Worm (Caenorhabditis elegans) whole organism, L4 larva: ENCODE results near the gene lips-7.

Source experiments
- D1046.2 ChIP-seq: fragments of 200-800 bp; sonication (Bioruptor generic); IDR thresholded peaks from 2 replicates; pipeline ENCODE4 v1.3.6; 2022; ENCODE audit warnings: missing genetic modification characterization, missing compliant biosample characterization
- F49E8.2 ChIP-seq: sonication (generic microtip); optimal IDR thresholded peaks from 2 replicates; lab custom pipeline; 2016; ENCODE audit warnings: missing compliant biosample characterization, mild to moderate bottlenecking, missing genetic modification characterization, borderline replicate concordance
- R02D3.7 ChIP-seq: fragments of 150-350 bp; sonication (generic microtip); optimal IDR thresholded peaks from 3 replicates; lab custom pipeline; 2014; ENCODE audit warnings: missing biosample characterization, missing genetic modification characterization
- T20F7.1 ChIP-seq: fragments of 200-800 bp; sonication (Bioruptor generic); optimal IDR thresholded peaks from 2 replicates; lab custom pipeline; 2018; ENCODE audit warnings: mild to moderate bottlenecking, missing genetic modification characterization, missing compliant biosample characterization
- T26A8.4 ChIP-seq: fragments of 200-800 bp; sonication (Bioruptor generic); IDR thresholded peaks from 2 replicates; pipeline ENCODE4 v1.3.6; 2022; ENCODE audit warnings: missing genetic modification characterization, missing compliant biosample characterization
- Y5F2A.4 ChIP-seq: fragments of 200-800 bp; sonication (Bioruptor generic); optimal IDR thresholded peaks from 2 replicates; lab custom pipeline; 2018; ENCODE audit warnings: mild to moderate bottlenecking, missing genetic modification characterization, missing compliant biosample characterization
- ZK337.2 ChIP-seq: fragments of 200-800 bp; sonication (Bioruptor generic); IDR thresholded peaks from 2 replicates; pipeline ENCODE4 v1.3.6; 2022; ENCODE audit warnings: missing genetic modification reagents, missing genetic modification characterization, missing compliant biosample characterization
- aly-2 ChIP-seq: sonication (generic microtip); optimal IDR thresholded peaks from 2 replicates; lab custom pipeline; 2018; ENCODE audit warnings: missing biosample characterization, missing genetic modification characterization
- ceh-28 ChIP-seq: fragments of 150-350 bp; optimal IDR thresholded peaks from 2 replicates; lab custom pipeline; 2014; ENCODE audit warnings: missing biosample characterization, missing genetic modification reagents, missing genetic modification characterization
- ceh-32 ChIP-seq: sonication (generic microtip); optimal IDR thresholded peaks from 2 replicates; lab custom pipeline; 2016; ENCODE audit warnings: mild to moderate bottlenecking, missing genetic modification characterization, missing compliant biosample characterization; ENCODE audit not compliant: poor library complexity
- daf-16 ChIP-seq, 3 experiments: sonication (generic microtip); optimal IDR thresholded peaks; 2 replicates each; lab custom pipeline; 2016 to 2017; ENCODE audit warnings: missing genetic modification characterization in 3 of 3, missing genetic modification reagents in 3 of 3, mild to moderate bottlenecking in 2 of 3, missing compliant biosample characterization in 2 of 3, missing biosample characterization in 1 of 3, moderate library complexity in 1 of 3
- dmd-9 ChIP-seq: fragments of 200-800 bp; sonication (Bioruptor generic); IDR thresholded peaks from 2 replicates; pipeline ENCODE4 v1.3.6; 2022; ENCODE audit warnings: missing genetic modification reagents, missing genetic modification characterization, missing compliant biosample characterization
- dve-1 ChIP-seq: sonication (generic microtip); optimal IDR thresholded peaks from 2 replicates; lab custom pipeline; 2017; ENCODE audit warnings: antibody characterized with exemption, mild to moderate bottlenecking, missing genetic modification characterization, missing compliant biosample characterization; ENCODE audit not compliant: insufficient read depth
- fos-1 ChIP-seq: fragments of 150-350 bp; optimal IDR thresholded peaks from 2 replicates; lab custom pipeline; 2014; ENCODE audit warnings: missing biosample characterization, missing genetic modification characterization
- hif-1 ChIP-seq, 2 experiments: sonication (generic microtip); optimal IDR thresholded peaks; 2 replicates each; lab custom pipeline; 2016 to 2017; ENCODE audit warnings: missing compliant biosample characterization in 2 of 2, missing genetic modification characterization in 2 of 2, missing genetic modification reagents in 2 of 2, missing genotype in 2 of 2, mild to moderate bottlenecking in 1 of 2
- hlh-30 ChIP-seq: sonication (generic microtip); optimal IDR thresholded peaks from 2 replicates; lab custom pipeline; 2017; ENCODE audit warnings: antibody characterized with exemption, mild to moderate bottlenecking, missing genetic modification characterization, missing compliant biosample characterization; ENCODE audit not compliant: insufficient read depth
- lin-38 ChIP-seq: fragments of 200-800 bp; sonication (Bioruptor generic); IDR thresholded peaks from 2 replicates; pipeline ENCODE4 v1.3.6; 2022; ENCODE audit warnings: missing genetic modification reagents, missing genetic modification characterization, missing compliant biosample characterization
- lsy-2 ChIP-seq, 2 experiments: fragments of 150-350 bp in 1 of 2; sonication (generic microtip) in 1 of 2; optimal IDR thresholded peaks; 2 replicates each; lab custom pipeline; 2014 to 2017; ENCODE audit warnings: missing biosample characterization in 2 of 2, missing genetic modification characterization in 2 of 2
- mdt-29 ChIP-seq: fragments of 200-800 bp; sonication (Bioruptor generic); IDR thresholded peaks from 2 replicates; pipeline ENCODE4 v1.3.6; 2022; ENCODE audit warnings: missing genetic modification reagents, missing genetic modification characterization, missing compliant biosample characterization
- nhr-102 ChIP-seq: sonication (generic microtip); optimal IDR thresholded peaks from 2 replicates; lab custom pipeline; 2016; ENCODE audit warnings: mild to moderate bottlenecking, missing genetic modification characterization, moderate library complexity, missing compliant biosample characterization
- nhr-237 ChIP-seq: sonication (generic microtip); optimal IDR thresholded peaks from 2 replicates; lab custom pipeline; 2017; ENCODE audit warnings: missing biosample characterization, missing genetic modification characterization
- nhr-25 ChIP-seq: sonication (generic microtip); optimal IDR thresholded peaks from 2 replicates; lab custom pipeline; 2017; ENCODE audit warnings: missing genetic modification characterization, mild to moderate bottlenecking, missing compliant biosample characterization, antibody characterized with exemption, moderate library complexity, borderline replicate concordance; ENCODE audit not compliant: insufficient read depth
- nhr-77 ChIP-seq: fragments of 150-350 bp; optimal IDR thresholded peaks from 2 replicates; lab custom pipeline; 2014; ENCODE audit warnings: missing biosample characterization, missing genetic modification characterization
- php-3 ChIP-seq: fragments of 200-800 bp; sonication (Bioruptor generic); IDR thresholded peaks from 2 replicates; pipeline ENCODE4 v1.3.6; 2022; ENCODE audit warnings: missing genetic modification reagents, missing genetic modification characterization, missing compliant biosample characterization
- pqm-1 ChIP-seq: sonication (generic microtip); optimal IDR thresholded peaks from 2 replicates; lab custom pipeline; 2017; ENCODE audit warnings: missing biosample characterization, missing genetic modification characterization
- sdz-12 ChIP-seq: fragments of 200-800 bp; sonication (Bioruptor generic); optimal IDR thresholded peaks from 2 replicates; lab custom pipeline; 2018; ENCODE audit warnings: mild to moderate bottlenecking, missing genetic modification characterization, missing compliant biosample characterization
- skn-1 ChIP-seq: fragments of 150-350 bp; optimal IDR thresholded peaks from 2 replicates; lab custom pipeline; 2014; ENCODE audit warnings: missing biosample characterization, missing genetic modification characterization
- spr-3 ChIP-seq: fragments of 200-800 bp; sonication (Bioruptor generic); optimal IDR thresholded peaks from 2 replicates; lab custom pipeline; 2018; ENCODE audit warnings: mild to moderate bottlenecking, missing genetic modification characterization, missing compliant biosample characterization
- unc-62 ChIP-seq, 3 experiments: fragments of 150-350 bp in 1 of 3; sonication (generic microtip); optimal IDR thresholded peaks in 2 of 3; peaks in 1 of 3; 1 replicate in 1 of 3; 2 replicates in 2 of 3; lab custom pipeline; 2014 to 2017; ENCODE audit warnings: missing biosample characterization in 3 of 3, missing genetic modification characterization in 3 of 3, missing genetic modification reagents in 3 of 3, missing genotype in 1 of 3
- zag-1 ChIP-seq: fragments of 150-350 bp; optimal IDR thresholded peaks from 2 replicates; lab custom pipeline; 2014; ENCODE audit warnings: missing biosample characterization, missing genetic modification characterization
- zfp-2 ChIP-seq: sonication (generic microtip); optimal IDR thresholded peaks from 2 replicates; lab custom pipeline; 2016; ENCODE audit warnings: mild to moderate bottlenecking, missing genetic modification characterization, missing compliant biosample characterization
- zip-11 ChIP-seq: fragments of 200-800 bp; sonication (Bioruptor generic); IDR thresholded peaks from 2 replicates; pipeline ENCODE4 v1.3.6; 2022; ENCODE audit warnings: missing genetic modification characterization, missing compliant biosample characterization

lips-7 gene

DNA sequence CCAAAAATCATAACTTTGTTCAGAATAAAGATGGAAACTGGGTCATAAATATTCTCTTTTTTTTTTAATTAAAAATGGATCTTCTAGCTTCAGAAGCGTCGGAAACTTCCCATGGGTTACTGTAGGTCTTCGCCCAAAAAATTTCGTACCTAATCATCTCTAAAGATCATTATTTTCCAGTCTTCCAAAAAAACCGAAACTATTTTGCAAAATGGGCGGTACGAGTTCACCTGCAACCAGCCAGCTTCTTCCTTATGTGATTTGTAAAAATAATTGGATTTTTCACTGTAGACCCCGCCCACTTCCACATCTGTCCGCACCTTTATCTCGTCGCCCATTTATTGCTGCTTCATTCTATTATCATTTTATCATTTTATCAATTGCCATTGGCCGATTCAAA, 5.2 kb upstream of the lips-7 start, which contains the start of gene mlt-10:
TSS of gene mlt-10 (plus strand) at position 301 of the 400 bp plus-strand sequence.
- TF ChIP-seq Y5F2A.4 (GFP tag; lab: Kevin White, UChicago) (no peak), F49E8.2 (tag; lab: Kevin White, UChicago) (no peak), lin-38 (GFP tag; lab: Robert Waterston, UW) (no peak), R02D3.7 (no peak), nhr-102 (tag; lab: Kevin White, UChicago) (no peak), pqm-1 (no peak), dve-1 (tag; lab: Kevin White, UChicago) (no peak), nhr-25 (tag; lab: Kevin White, UChicago) (no peak), sdz-12 (GFP tag; lab: Kevin White, UChicago) (no peak), aly-2 (tag; lab: Kevin White, UChicago) (no peak), nhr-77 (tag; lab: Kevin White, UChicago) (no peak), nhr-237 (tag; lab: Kevin White, UChicago) (no peak), mdt-29 (no peak), zag-1 (tag; lab: Kevin White, UChicago) (no peak), daf-16 (GFP tag; optimal IDR thresholded peaks at IDR 0.05; lab: Kevin White, UChicago) (no peak), daf-16 (tag; optimal IDR thresholded peaks at IDR 0.05; lab: Kevin White, UChicago) (no peak), ceh-32 (tag; lab: Kevin White, UChicago) (no peak)

DNA sequence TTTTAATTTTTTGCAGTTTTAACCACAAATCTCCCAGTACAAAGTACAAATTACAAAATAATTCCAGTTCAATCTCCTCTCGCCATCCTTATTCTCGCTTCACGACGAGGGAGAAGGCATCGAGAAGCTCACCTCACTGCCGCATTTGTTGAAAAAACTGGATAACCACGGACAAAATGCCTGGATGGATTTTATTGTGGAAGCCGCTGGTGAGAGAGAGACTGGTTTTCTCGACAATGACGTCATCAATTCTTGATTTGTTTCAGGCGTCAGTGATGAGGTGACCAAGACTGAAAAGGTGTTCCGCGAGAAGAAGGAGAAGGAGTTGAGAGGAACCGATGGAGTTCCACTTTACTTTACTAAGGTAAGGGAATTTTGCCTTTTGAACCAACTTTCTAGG, 2.2 kb upstream of the lips-7 start:
- TF ChIP-seq fos-1 (tag; lab: Kevin White, UChicago) (no peak), unc-62 (GFP tag; optimal IDR thresholded peaks at IDR 0.05 in 1 of 2; lab: Kevin White, UChicago) (peak in 1 of 2 experiments; percentile 89), unc-62 (tag; optimal IDR thresholded peaks at IDR 0.05; lab: Kevin White, UChicago) (no peak), dmd-9 (GFP tag; lab: Robert Waterston, UW) (no peak), zfp-2 (tag; lab: Kevin White, UChicago) (no peak), hif-1 (tag; optimal IDR thresholded peaks at IDR 0.05; lab: Kevin White, UChicago) (no peak), zip-11 (GFP tag; lab: Robert Waterston, UW) (no peak), php-3 (GFP tag; lab: Robert Waterston, UW) (no peak), spr-3 (no peak)

DNA sequence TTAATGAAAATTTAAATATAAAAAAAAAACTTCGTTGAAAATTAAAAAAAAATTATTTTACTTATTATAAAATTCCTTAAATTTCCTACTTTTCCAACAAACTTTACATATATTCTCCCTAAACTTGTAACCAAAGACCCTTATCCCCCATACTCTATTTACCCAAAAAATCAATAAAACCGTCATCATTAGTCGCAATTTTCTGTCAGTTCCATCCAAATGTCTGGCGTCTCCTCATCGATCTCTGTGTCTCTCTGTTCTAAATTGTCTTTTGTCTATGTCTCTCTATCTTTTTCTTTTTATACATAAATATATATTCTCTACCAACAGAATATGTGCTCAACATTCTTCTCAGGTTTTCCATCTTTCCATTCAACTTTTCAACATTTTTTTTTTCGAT, 3.7 kb downstream of the lips-7 start:
- TF ChIP-seq ceh-28 (tag; lab: Kevin White, UChicago) (peak; percentile 34), D1046.2 (no peak), lsy-2 (tag; optimal IDR thresholded peaks at IDR 0.05; lab: Kevin White, UChicago) (peak in 1 of 2 experiments; percentile 25), T26A8.4 (GFP tag; lab: Robert Waterston, UW) (0 out of 2 replicates have a peak, but pooled peaks have one; percentile 8)
- TF ChIP-seq, all 104 proteins: peak for 3

DNA sequence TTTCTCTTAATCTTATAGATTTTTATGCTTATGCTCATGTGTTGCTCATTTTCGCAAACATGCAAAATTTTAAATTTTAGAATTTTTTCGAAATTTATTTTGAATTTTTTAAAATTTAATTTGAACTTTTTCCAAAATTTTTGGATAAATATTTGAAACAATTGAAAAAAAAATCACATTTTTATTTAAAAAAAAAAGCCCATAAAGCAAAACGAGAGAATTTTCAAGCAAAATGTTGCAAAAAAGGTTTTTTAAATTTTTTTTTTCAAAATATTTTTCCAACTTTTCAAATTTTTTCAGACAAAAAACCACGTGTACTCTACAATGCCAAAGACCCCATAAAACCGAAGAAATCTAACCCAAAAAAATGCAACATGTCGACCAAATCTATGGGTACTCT, 4.5 kb downstream of the lips-7 start, which contains the start of the genes C09E8.1 and C09E8.6:
TSS of gene C09E8.1 (plus strand) at position 301 of the 400 bp plus-strand sequence.
TSS of gene C09E8.6 (plus strand) at position 313 of the 400 bp plus-strand sequence.
- no peak for TF ChIP-seq hlh-30 (tag; lab: Kevin White, UChicago)
- no peak for TF ChIP-seq nhr-25 (tag; lab: Kevin White, UChicago)
- TF ChIP-seq skn-1 (tag; lab: Kevin White, UChicago), result no peak
- no peak for TF ChIP-seq ZK337.2 (GFP tag; lab: Robert Waterston, UW)
- no peak for TF ChIP-seq hif-1 (tag; optimal IDR thresholded peaks at IDR 0.05; lab: Kevin White, UChicago)
- TF ChIP-seq unc-62 (GFP tag; optimal IDR thresholded peaks at IDR 0.05 in 1 of 2; lab: Kevin White, UChicago), result peak in 1 of 2 experiments; percentile 6
- TF ChIP-seq unc-62 (tag; optimal IDR thresholded peaks at IDR 0.05; lab: Kevin White, UChicago), result no peak
- no peak for TF ChIP-seq pqm-1
- no peak for TF ChIP-seq F49E8.2 (tag; lab: Kevin White, UChicago)
- TF ChIP-seq T20F7.1 (GFP tag; lab: Kevin White, UChicago), result no peak
- TF ChIP-seq, all 104 proteins: peak for 1
